Worm (Caenorhabditis elegans) whole organism, young adult: ENCODE measurements around the gene C52G5.3.

ENCODE experiments used
- B0336.3 ChIP-seq: fragments of 200-800 bp; sonication (Bioruptor generic); IDR thresholded peaks from 2 replicates; pipeline ENCODE4 v1.3.6; 2022; ENCODE audit warnings: missing genetic modification characterization, missing compliant biosample characterization
- C06A6.2 ChIP-seq: fragments of 200-800 bp; sonication (Bioruptor generic); conservative IDR thresholded peaks from 2 replicates; pipeline ENCODE4 v1.3.6; 2022; ENCODE audit warnings: missing genetic modification characterization, missing compliant biosample characterization
- F52B5.7 ChIP-seq: sonication (generic microtip); optimal IDR thresholded peaks from 2 replicates; lab custom pipeline; 2016; ENCODE audit warnings: mild to moderate bottlenecking, missing genetic modification characterization, missing compliant biosample characterization
- F57A8.1 ChIP-seq: fragments of 200-800 bp; sonication (Bioruptor generic); optimal IDR thresholded peaks from 2 replicates; lab custom pipeline; 2018; ENCODE audit warnings: mild to moderate bottlenecking, missing genetic modification characterization, moderate library complexity, missing compliant biosample characterization
- F57C9.4 ChIP-seq: sonication (generic microtip); optimal IDR thresholded peaks from 2 replicates; lab custom pipeline; 2017; ENCODE audit warnings: mild to moderate bottlenecking, missing genetic modification characterization, missing compliant biosample characterization
- K11D2.4 ChIP-seq: fragments of 200-800 bp; sonication (Bioruptor generic); IDR thresholded peaks from 2 replicates; pipeline ENCODE4 v1.3.6; 2022; ENCODE audit warnings: missing genetic modification reagents, missing genetic modification characterization, missing compliant biosample characterization
- K12H6.12 ChIP-seq: fragments of 200-800 bp; sonication (Bioruptor generic); optimal IDR thresholded peaks from 2 replicates; lab custom pipeline; 2018; ENCODE audit warnings: mild to moderate bottlenecking, missing genetic modification characterization, missing compliant biosample characterization
- atf-7 ChIP-seq: sonication (generic microtip); optimal IDR thresholded peaks from 2 replicates; lab custom pipeline; 2017; ENCODE audit warnings: mild to moderate bottlenecking, missing genetic modification characterization, missing compliant biosample characterization
- attf-5 ChIP-seq: fragments of 200-800 bp; sonication (Bioruptor generic); optimal IDR thresholded peaks from 2 replicates; lab custom pipeline; 2018; ENCODE audit warnings: mild to moderate bottlenecking, missing genetic modification characterization, missing compliant biosample characterization
- cebp-1 ChIP-seq, 2 experiments: fragments of 200-800 bp in 1 of 2; sonication (Bioruptor generic) in 1 of 2; sonication (generic microtip) in 1 of 2; IDR thresholded peaks in 1 of 2; optimal IDR thresholded peaks in 1 of 2; 2 replicates each; pipeline versions ENCODE4 v1.3.6 to Lab custom; 2017 to 2022; ENCODE audit warnings: missing compliant biosample characterization in 2 of 2, missing genetic modification characterization in 2 of 2, mild to moderate bottlenecking in 1 of 2, missing genetic modification reagents in 1 of 2, moderate library complexity in 1 of 2
- ceh-27 ChIP-seq: fragments of 200-800 bp; sonication (Bioruptor generic); optimal IDR thresholded peaks from 2 replicates; lab custom pipeline; 2018; ENCODE audit warnings: mild to moderate bottlenecking, missing genetic modification characterization, moderate library complexity, missing compliant biosample characterization
- chd-7 ChIP-seq: sonication (generic microtip); optimal IDR thresholded peaks from 2 replicates; lab custom pipeline; 2016; ENCODE audit warnings: mild to moderate bottlenecking, missing genetic modification characterization, moderate library complexity, missing compliant biosample characterization
- die-1 ChIP-seq: sonication (generic microtip); optimal IDR thresholded peaks from 2 replicates; lab custom pipeline; 2016; ENCODE audit warnings: missing genotype, mild to moderate bottlenecking, missing genetic modification characterization, missing compliant biosample characterization
- dox-1 ChIP-seq: fragments of 200-800 bp; sonication (Bioruptor generic); IDR thresholded peaks from 2 replicates; pipeline ENCODE4 v1.3.6; 2022; ENCODE audit warnings: missing genetic modification reagents, missing genetic modification characterization, missing compliant biosample characterization
- egrh-3 ChIP-seq: fragments of 200-800 bp; sonication (Bioruptor generic); IDR thresholded peaks from 2 replicates; pipeline ENCODE4 v1.3.6; 2022; ENCODE audit warnings: missing genetic modification reagents, missing genetic modification characterization, missing compliant biosample characterization
- ets-4 ChIP-seq: fragments of 200-800 bp; sonication (Bioruptor generic); optimal IDR thresholded peaks from 2 replicates; lab custom pipeline; 2018; ENCODE audit warnings: mild to moderate bottlenecking, missing genetic modification characterization, missing compliant biosample characterization
- hrde-1 ChIP-seq: sonication (generic microtip); optimal IDR thresholded peaks from 2 replicates; lab custom pipeline; 2016; ENCODE audit warnings: missing genetic modification characterization, mild to moderate bottlenecking, missing compliant biosample characterization, moderate library complexity, missing genotype, missing genetic modification reagents, borderline replicate concordance
- hsf-1 ChIP-seq: fragments of 200-800 bp; sonication (Bioruptor generic); IDR thresholded peaks from 2 replicates; pipeline ENCODE4 v1.3.6; 2022; ENCODE audit warnings: missing genetic modification reagents, missing genetic modification characterization, missing compliant biosample characterization
- let-607 ChIP-seq, 2 experiments: fragments of 200-800 bp in 1 of 2; sonication (Bioruptor generic) in 1 of 2; sonication (generic microtip) in 1 of 2; optimal IDR thresholded peaks; 2 replicates each; lab custom pipeline; 2016 to 2018; ENCODE audit warnings: mild to moderate bottlenecking in 2 of 2, missing compliant biosample characterization in 2 of 2, missing genetic modification characterization in 2 of 2, moderate library complexity in 2 of 2, missing genotype in 1 of 2
- lin-40 ChIP-seq: sonication (generic microtip); optimal IDR thresholded peaks from 2 replicates; lab custom pipeline; 2016; ENCODE audit warnings: missing genetic modification characterization, mild to moderate bottlenecking, missing compliant biosample characterization, missing genotype, missing genetic modification reagents
- lin-54 ChIP-seq: fragments of 200-800 bp; sonication (Bioruptor generic); optimal IDR thresholded peaks from 2 replicates; lab custom pipeline; 2018; ENCODE audit warnings: mild to moderate bottlenecking, missing genetic modification characterization, missing compliant biosample characterization
- mcd-1 ChIP-seq: fragments of 200-800 bp; sonication (Bioruptor generic); IDR thresholded peaks from 2 replicates; pipeline ENCODE4 v1.3.6; 2022; ENCODE audit warnings: missing genetic modification reagents, missing genetic modification characterization, missing compliant biosample characterization
- nfyb-1 ChIP-seq: fragments of 200-800 bp; sonication (Bioruptor generic); IDR thresholded peaks from 2 replicates; pipeline ENCODE4 v1.3.6; 2022; ENCODE audit warnings: missing genetic modification reagents, missing genetic modification characterization, missing compliant biosample characterization
- nhr-120 ChIP-seq: fragments of 200-800 bp; sonication (Bioruptor generic); IDR thresholded peaks from 2 replicates; pipeline ENCODE4 v1.3.6; 2022; ENCODE audit warnings: missing genetic modification characterization, missing compliant biosample characterization
- nhr-179 ChIP-seq: sonication (generic microtip); optimal IDR thresholded peaks from 2 replicates; lab custom pipeline; 2016; ENCODE audit warnings: mild to moderate bottlenecking, missing genetic modification characterization, missing compliant biosample characterization
- nhr-80 ChIP-seq: sonication (generic microtip); optimal IDR thresholded peaks from 2 replicates; lab custom pipeline; 2016; ENCODE audit warnings: missing genetic modification characterization, missing compliant biosample characterization
- pbrm-1 ChIP-seq: fragments of 200-800 bp; sonication (Bioruptor generic); IDR thresholded peaks from 2 replicates; pipeline ENCODE4 v1.3.6; 2022; ENCODE audit warnings: missing genetic modification reagents, missing genetic modification characterization, missing compliant biosample characterization
- pha-4 ChIP-seq: fragments of 150-350 bp; sonication (generic microtip); optimal IDR thresholded peaks from 2 replicates; lab custom pipeline; 2014; ENCODE audit warnings: missing biosample characterization, missing genetic modification reagents, missing genetic modification characterization
- rcor-1 ChIP-seq: fragments of 200-800 bp; sonication (Bioruptor generic); IDR thresholded peaks from 2 replicates; pipeline ENCODE4 v1.3.6; 2022; ENCODE audit warnings: missing genetic modification reagents, missing genetic modification characterization, missing compliant biosample characterization
- rec-8 ChIP-seq, 2 experiments: sonication (generic microtip); optimal IDR thresholded peaks; 2 replicates each; lab custom pipeline; 2016; ENCODE audit warnings: mild to moderate bottlenecking in 2 of 2, missing genetic modification characterization in 2 of 2, missing genetic modification reagents in 2 of 2, missing genotype in 2 of 2, missing biosample characterization in 1 of 2, missing compliant biosample characterization in 1 of 2, moderate library complexity in 1 of 2
- repo-1 ChIP-seq: sonication (generic microtip); optimal IDR thresholded peaks from 2 replicates; lab custom pipeline; 2017; ENCODE audit warnings: mild to moderate bottlenecking, missing genetic modification characterization, missing compliant biosample characterization
- snpc-3.4 ChIP-seq: sonication (generic microtip); optimal IDR thresholded peaks from 2 replicates; lab custom pipeline; 2017; ENCODE audit warnings: missing genetic modification characterization, mild to moderate bottlenecking, missing compliant biosample characterization, antibody characterized with exemption, moderate library complexity, missing genotype, missing genetic modification reagents
- somi-1 ChIP-seq: fragments of 200-800 bp; sonication (Bioruptor generic); optimal IDR thresholded peaks from 2 replicates; lab custom pipeline; 2018; ENCODE audit warnings: mild to moderate bottlenecking, missing genetic modification characterization, missing compliant biosample characterization
- tlf-1 ChIP-seq: fragments of 200-800 bp; sonication (Bioruptor generic); optimal IDR thresholded peaks from 2 replicates; lab custom pipeline; 2018; ENCODE audit warnings: mild to moderate bottlenecking, missing genetic modification characterization, missing compliant biosample characterization
- zfh-2 ChIP-seq: fragments of 200-800 bp; sonication (Bioruptor generic); conservative IDR thresholded peaks from 2 replicates; pipeline ENCODE4 v1.3.6; 2022; ENCODE audit warnings: missing genetic modification reagents, missing genetic modification characterization, missing compliant biosample characterization
- ztf-18 ChIP-seq: sonication (generic microtip); optimal IDR thresholded peaks from 2 replicates; lab custom pipeline; 2016; ENCODE audit warnings: missing genotype, mild to moderate bottlenecking, missing genetic modification characterization, missing compliant biosample characterization
- ztf-26 ChIP-seq: sonication (generic microtip); optimal IDR thresholded peaks from 2 replicates; lab custom pipeline; 2017; ENCODE audit warnings: missing genetic modification characterization, missing compliant biosample characterization
- ztf-3 ChIP-seq: fragments of 200-800 bp; sonication (Bioruptor generic); optimal IDR thresholded peaks from 2 replicates; lab custom pipeline; 2018; ENCODE audit warnings: mild to moderate bottlenecking, missing genetic modification characterization, missing compliant biosample characterization

C52G5.3 gene

DNA sequence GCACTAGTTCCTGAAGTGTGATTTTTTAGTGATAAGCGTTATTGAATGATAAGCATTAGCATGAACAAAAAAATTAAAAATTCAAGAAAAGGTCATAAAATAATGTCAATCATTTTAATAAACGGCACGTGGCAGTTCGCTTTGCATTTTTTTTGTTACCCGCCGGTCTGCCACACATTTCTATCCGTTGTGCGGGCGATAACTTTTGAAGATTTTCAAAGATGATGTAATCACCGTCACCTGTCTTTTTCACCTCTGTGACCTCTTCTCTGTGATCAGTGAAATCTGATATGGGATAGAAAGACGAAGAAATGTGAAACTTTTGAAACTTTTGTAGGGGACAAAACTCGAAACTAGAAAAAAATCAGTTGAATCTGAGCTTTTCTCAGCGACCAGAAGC is 32.0 kb upstream of the C52G5.3 start (continued):
- TF ChIP-seq ztf-3 (GFP tag; lab: Kevin White, UChicago) (no peak), rec-8 (tag; optimal IDR thresholded peaks at IDR 0.05; lab: Kevin White, UChicago) (no peak), nhr-80 (tag; lab: Kevin White, UChicago) (peak; percentile 25), hsf-1 (GFP tag; lab: Robert Waterston, UW) (no peak), ztf-26 (tag; lab: Kevin White, UChicago) (peak; percentile 23), C06A6.2 (GFP tag; lab: Robert Waterston, UW) (peak; percentile 35; the same call in 1 of the 2 replicates)

- TF ChIP-seq hsf-1 (GFP tag; lab: Robert Waterston, UW) (0 out of 2 replicates have a peak, but pooled peaks have one; percentile 36), let-607 (tag; optimal IDR thresholded peaks at IDR 0.05; lab: Kevin White, UChicago) (peak in 1 of 2 experiments; percentile 2), attf-5 (GFP tag; lab: Kevin White, UChicago) (peak; percentile 58), die-1 (tag; lab: Kevin White, UChicago) (no peak), F57C9.4 (tag; lab: Kevin White, UChicago) (no peak), snpc-3.4 (tag; lab: Kevin White, UChicago) (no peak), atf-7 (peak; percentile 2), repo-1 (tag; lab: Kevin White, UChicago) (peak; percentile 36), rcor-1 (GFP tag; lab: Robert Waterston, UW) (0 out of 2 replicates have a peak, but pooled peaks have one; percentile 28), lin-54 (GFP tag; lab: Kevin White, UChicago) (peak; percentile 17), pbrm-1 (no peak), nfyb-1 (GFP tag; lab: Robert Waterston, UW) (0 out of 2 replicates have a peak, but pooled peaks have one; percentile 18), hrde-1 (no peak), B0336.3 (peak; percentile 30; the same call in 1 of the 2 replicates), cebp-1 (GFP tag; IDR thresholded peaks at IDR 0.05; lab: Robert Waterston, UW) (no peak), cebp-1 (tag; optimal IDR thresholded peaks at IDR 0.05; lab: Kevin White, UChicago) (peak; percentile 68), F52B5.7 (tag; lab: Kevin White, UChicago) (peak; percentile 11), nhr-179 (tag; lab: Kevin White, UChicago) (no peak), pha-4 (tag; lab: Kevin White, UChicago) (no peak), ets-4 (GFP tag; lab: Kevin White, UChicago) (peak; percentile 33), somi-1 (GFP tag; lab: Kevin White, UChicago) (peak; percentile 16), ceh-27 (GFP tag; lab: Kevin White, UChicago) (peak; percentile 40), nhr-120 (GFP tag; lab: Robert Waterston, UW) (no peak), nhr-80 (tag; lab: Kevin White, UChicago) (peak; percentile 73), lin-40 (tag; lab: Kevin White, UChicago) (peak; percentile 30), tlf-1 (GFP tag; lab: Kevin White, UChicago) (peak; percentile 1), ztf-18 (tag; lab: Kevin White, UChicago) (peak; percentile 40), K11D2.4 (peak; percentile 47; the same call in 1 of the 2 replicates), K12H6.12 (tag; lab: Kevin White, UChicago) (peak; percentile 77), chd-7 (tag; lab: Kevin White, UChicago) (peak; percentile 49), dox-1 (peak; percentile 57; the same call in 1 of the 2 replicates), mcd-1 (GFP tag; lab: Robert Waterston, UW) (peak; percentile 43; the same call in 1 of the 2 replicates), F57A8.1 (GFP tag; lab: Kevin White, UChicago) (no peak), egrh-3 (GFP tag; lab: Robert Waterston, UW) (peak; percentile 91), zfh-2 (GFP tag; lab: Robert Waterston, UW) (peak; percentile 99)
Measured at ce11 chrX:12876795-12877530, 31.0 kb upstream of the C52G5.3 start, which contains the start of gene bcat-1. bcat-1 (plus strand) TSS chrX:12877480.
